Worm (Caenorhabditis elegans): ENCODE measurements around the gene srbc-21.

DNA sequence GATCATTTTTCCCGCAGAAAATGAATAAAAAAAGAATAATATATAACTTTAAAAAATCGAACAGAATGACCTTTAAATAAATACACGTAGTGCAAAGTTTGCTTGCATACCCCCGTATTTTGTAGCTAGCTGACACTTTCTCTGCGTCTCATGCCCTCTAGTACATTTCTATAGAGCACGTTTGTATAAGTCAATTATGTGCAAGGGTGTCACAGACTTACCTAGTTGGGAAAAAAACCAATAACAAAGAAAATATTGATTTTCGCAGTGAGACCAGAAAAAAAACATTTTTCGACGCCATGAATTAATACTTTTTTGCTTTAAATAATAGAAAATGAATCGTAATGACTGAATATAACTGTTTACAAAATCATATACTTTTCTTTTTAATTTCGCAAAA lies 46.0 kb upstream of the srbc-21 start, which contains the start of gene ckb-4:
- TF ChIP-seq med-1 (GFP tag; optimal IDR thresholded peaks at IDR 0.05; ENCODE audit: insufficient read depth): no peak
- TF ChIP-seq ztf-29 (GFP tag; IDR thresholded peaks at IDR 0.05): no peak
- no peak for TF ChIP-seq ztf-23 (GFP tag; IDR thresholded peaks at IDR 0.05)
- no peak for TF ChIP-seq klf-2 (GFP tag; conservative IDR thresholded peaks at IDR 0.05)

Measured in whole organism, midembryonic.